Fruit fly (Drosophila melanogaster): Measurements from ENCODE around the gene MME1.
A peak's percentile ranks its signal among the peaks of the same experiment; 100 is the strongest.

MME1 gene

DNA sequence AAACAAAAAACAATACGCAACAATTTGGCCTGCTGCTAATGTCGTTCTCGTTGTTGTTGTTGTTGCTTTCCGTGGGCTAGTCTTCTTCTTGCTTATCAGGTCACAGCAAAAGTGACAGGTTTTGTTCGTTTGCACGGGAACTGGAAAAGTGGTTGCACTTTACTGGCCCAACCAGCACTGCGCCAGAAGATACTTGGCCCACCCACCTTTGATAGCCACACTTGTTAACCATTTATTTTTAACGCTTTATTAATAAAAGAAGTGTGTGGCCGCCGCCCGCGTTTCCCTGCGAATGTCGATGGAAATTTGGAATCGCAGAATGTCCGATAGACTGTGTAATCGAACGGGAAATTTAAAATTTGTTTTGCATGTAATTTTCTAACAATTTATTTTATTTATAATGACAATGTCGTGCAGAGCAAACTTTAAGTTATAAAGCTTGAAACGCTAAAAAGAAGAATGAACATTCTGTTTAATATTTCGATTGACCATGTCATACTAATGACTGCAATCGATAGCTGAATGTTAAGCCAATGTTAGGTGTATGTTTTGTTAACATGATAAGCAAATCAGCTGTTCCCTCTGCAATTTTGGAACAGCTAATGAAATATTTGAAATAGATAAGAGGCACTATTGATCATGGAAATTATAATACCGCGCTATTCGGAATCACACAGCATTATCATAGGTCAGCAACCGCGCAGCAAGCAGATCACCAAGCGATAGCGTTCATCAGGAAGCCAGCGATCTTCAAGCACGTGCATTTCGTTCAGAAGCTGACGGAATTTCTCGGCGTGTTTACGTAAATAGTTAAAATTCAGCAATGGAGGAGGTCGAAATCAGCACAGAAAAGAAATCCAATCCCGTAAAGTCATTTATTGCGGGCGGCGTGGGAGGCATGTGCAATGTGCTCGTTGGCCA lies at the start of gene MME1, which contains the start of gene CG31908:
MME1 (plus strand) TSS at position 539 of the 921 bp plus-strand sequence.
CG31908 (minus strand) TSS at position 402 of the 921 bp plus-strand sequence.
- peak; percentile 35 for TF ChIP-seq Pif1A (GFP tag; optimal IDR thresholded peaks at IDR 0.05)
- TF ChIP-seq CG4496 (GFP tag; IDR thresholded peaks at IDR 0.05), result peak; percentile 42; the same call in 1 of the 3 replicates
- TF ChIP-seq gl (tag; optimal IDR thresholded peaks at IDR 0.05), result no peak
- peak; percentile 2 for TF ChIP-seq CG9948 (tag; optimal IDR thresholded peaks at IDR 0.05)
- peak; percentile 2 for TF ChIP-seq EcR (GFP tag; optimal IDR thresholded peaks at IDR 0.05)

DNA sequence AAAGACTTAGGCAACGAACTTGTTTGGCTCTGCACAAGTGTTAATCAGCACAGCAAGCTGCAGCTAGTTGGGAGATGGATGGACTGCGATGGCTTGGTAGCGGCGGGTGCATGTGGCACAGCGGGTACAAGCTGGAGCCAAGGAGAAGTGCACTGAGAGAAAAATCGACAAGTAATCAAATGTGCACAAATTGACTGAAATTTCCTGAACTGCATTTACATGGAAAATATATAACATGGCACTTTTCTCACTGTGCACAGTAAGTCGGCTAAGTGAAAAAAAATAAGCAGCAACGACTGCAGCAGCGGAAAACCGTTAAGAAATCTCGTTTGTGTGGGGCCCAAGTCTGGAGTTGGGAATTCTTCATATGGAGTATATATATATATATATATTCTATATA lies 36.2 kb upstream of the MME1 start:
- TF ChIP-seq CG9948 (tag; optimal IDR thresholded peaks at IDR 0.05) (peak; percentile 38), CG10348 (GFP tag; IDR thresholded peaks at IDR 0.05) (0 out of 2 replicates have a peak, but pooled peaks have one; percentile 35), CG15710 (tag; optimal IDR thresholded peaks at IDR 0.05) (peak; percentile 61), CG8159 (tag; optimal IDR thresholded peaks at IDR 0.05) (peak; percentile 67), CG32121 (GFP tag; IDR thresholded peaks at IDR 0.05) (peak; percentile 83), Ets98B (GFP tag; IDR thresholded peaks at IDR 0.05) (peak; percentile 88), D1 (tag; optimal IDR thresholded peaks at IDR 0.05) (no peak), Pif1A (GFP tag; optimal IDR thresholded peaks at IDR 0.05) (peak; percentile 58), rn (GFP tag; IDR thresholded peaks at IDR 0.05) (0 out of 2 replicates have a peak, but pooled peaks have one; percentile 47), CG12605 (GFP tag; IDR thresholded peaks at IDR 0.05) (peak; percentile 77), CG14655 (GFP tag; optimal IDR thresholded peaks at IDR 0.05) (peak; percentile 76), CG17806 (tag; optimal IDR thresholded peaks at IDR 0.05) (peak; percentile 56), CG8301 (tag; optimal IDR thresholded peaks at IDR 0.05) (peak; percentile 75), Snoo (tag; optimal IDR thresholded peaks at IDR 0.05) (peak; percentile 33), gl (tag; optimal IDR thresholded peaks at IDR 0.05) (peak; percentile 23), fd96Ca (GFP tag; IDR thresholded peaks at IDR 0.05) (peak; percentile 87), CG13204 (GFP tag; optimal IDR thresholded peaks at IDR 0.05) (no peak), CG4496 (GFP tag; IDR thresholded peaks at IDR 0.05) (peak; percentile 87), CG34367 (tag; optimal IDR thresholded peaks at IDR 0.05) (peak; percentile 65), Pif1B (GFP tag; optimal IDR thresholded peaks at IDR 0.05) (peak; percentile 49), EcR (GFP tag; optimal IDR thresholded peaks at IDR 0.05) (peak; percentile 41)

DNA sequence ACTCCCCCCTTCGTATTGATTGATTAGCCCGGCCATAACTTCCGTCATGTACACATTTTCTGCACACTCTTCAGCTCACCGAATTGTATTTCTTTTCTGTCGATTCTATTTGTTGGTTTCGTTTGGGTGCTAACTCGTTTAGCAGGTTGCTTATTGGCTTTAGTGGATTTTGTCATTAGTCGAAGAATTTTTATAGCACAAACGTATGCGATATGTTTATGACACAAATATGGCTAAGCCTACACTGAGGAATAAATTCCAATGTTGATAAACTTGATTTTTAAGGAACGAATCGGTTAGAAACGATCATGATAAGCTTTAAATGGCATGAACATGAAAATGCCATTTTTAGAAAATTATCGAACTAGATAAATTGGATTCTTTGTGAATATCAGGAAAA lies 28.6 kb upstream of the MME1 start:
- TF ChIP-seq CG10348 (GFP tag; IDR thresholded peaks at IDR 0.05) (no peak), CG15710 (tag; optimal IDR thresholded peaks at IDR 0.05) (no peak), CG13204 (GFP tag; optimal IDR thresholded peaks at IDR 0.05) (no peak), EcR (GFP tag; optimal IDR thresholded peaks at IDR 0.05) (no peak), D1 (tag; optimal IDR thresholded peaks at IDR 0.05) (no peak), fd96Ca (GFP tag; IDR thresholded peaks at IDR 0.05) (no peak), Pif1B (GFP tag; optimal IDR thresholded peaks at IDR 0.05) (no peak), Snoo (tag; optimal IDR thresholded peaks at IDR 0.05) (no peak), Ets98B (GFP tag; IDR thresholded peaks at IDR 0.05) (no peak), CG9948 (tag; optimal IDR thresholded peaks at IDR 0.05) (no peak), rn (GFP tag; IDR thresholded peaks at IDR 0.05) (no peak), CG32121 (GFP tag; IDR thresholded peaks at IDR 0.05) (no peak), gl (tag; optimal IDR thresholded peaks at IDR 0.05) (no peak), CG14655 (GFP tag; optimal IDR thresholded peaks at IDR 0.05) (no peak), CG34367 (tag; optimal IDR thresholded peaks at IDR 0.05) (no peak), CG4496 (GFP tag; IDR thresholded peaks at IDR 0.05) (no peak)

DNA sequence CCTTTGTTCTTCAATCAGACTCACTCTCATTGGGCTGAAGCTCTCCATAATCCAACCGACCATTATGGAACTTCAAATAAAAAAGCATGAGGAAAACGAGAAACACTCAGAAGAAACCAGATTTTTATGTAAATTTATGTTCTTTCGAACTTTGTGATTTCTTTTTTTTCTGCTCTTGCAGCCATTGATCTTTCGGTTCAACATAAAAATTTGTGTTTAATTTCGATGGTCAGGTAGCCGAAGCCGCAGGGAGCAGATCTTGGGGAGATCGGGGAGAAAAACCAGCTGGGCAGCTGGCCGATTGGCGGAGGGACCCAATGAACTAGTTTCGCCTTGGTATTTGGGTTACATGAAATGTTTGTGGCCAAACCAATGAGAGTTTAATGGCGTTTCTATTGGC lies 23.0 kb upstream of the MME1 start:
- TF ChIP-seq EcR (GFP tag; optimal IDR thresholded peaks at IDR 0.05), result peak; percentile 50
- TF ChIP-seq rn (GFP tag; IDR thresholded peaks at IDR 0.05), result no peak
- no peak for TF ChIP-seq CG4496 (GFP tag; IDR thresholded peaks at IDR 0.05)

DNA sequence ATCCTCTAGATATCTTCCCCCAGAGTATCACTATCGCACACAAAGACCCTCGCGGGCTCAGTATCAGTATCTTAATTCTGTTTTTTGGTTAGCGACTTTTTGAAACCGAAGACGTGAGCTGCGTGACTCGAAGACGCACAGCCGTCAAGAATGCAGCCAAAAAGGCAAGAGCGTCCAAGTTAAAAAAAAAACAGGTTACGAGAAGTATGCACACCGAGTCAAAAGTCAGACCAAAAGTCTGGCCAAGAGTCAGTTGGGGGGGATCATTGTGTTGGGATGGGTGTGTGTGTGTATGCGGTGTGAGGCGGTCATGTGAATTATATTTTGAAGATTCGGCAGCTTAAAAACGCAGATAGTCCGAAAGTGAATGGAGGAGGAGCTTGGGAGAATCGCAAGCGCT lies 21.8 kb upstream of the MME1 start:
- TF ChIP-seq EcR (GFP tag; optimal IDR thresholded peaks at IDR 0.05) (peak; percentile 20), rn (GFP tag; IDR thresholded peaks at IDR 0.05) (no peak), Pif1B (GFP tag; optimal IDR thresholded peaks at IDR 0.05) (no peak), fd96Ca (GFP tag; IDR thresholded peaks at IDR 0.05) (no peak), CG9948 (tag; optimal IDR thresholded peaks at IDR 0.05) (no peak), CG15710 (tag; optimal IDR thresholded peaks at IDR 0.05) (no peak)

DNA sequence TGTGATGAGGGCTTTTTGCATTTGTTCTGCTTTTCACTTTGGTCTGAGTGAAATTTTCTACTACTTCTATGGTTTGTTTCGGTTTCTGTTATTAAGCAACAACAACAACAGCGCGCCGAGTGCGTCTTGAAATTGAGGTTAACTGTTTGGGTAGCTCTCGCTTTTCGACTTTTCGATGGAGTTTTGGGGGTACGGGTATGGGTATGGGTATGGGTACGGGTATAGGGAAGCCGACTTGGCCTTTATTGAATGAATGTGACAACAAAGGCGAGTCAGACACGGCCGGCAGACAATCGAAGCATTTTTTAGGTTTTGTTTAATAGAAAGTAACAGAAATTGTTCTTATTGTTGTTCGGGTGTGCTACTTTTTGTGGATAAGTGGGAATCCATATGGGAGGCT lies 19.8 kb upstream of the MME1 start:
- no peak for TF ChIP-seq EcR (GFP tag; optimal IDR thresholded peaks at IDR 0.05)
- TF ChIP-seq Ets98B (GFP tag; IDR thresholded peaks at IDR 0.05), result no peak
- TF ChIP-seq D1 (tag; optimal IDR thresholded peaks at IDR 0.05), result no peak
- TF ChIP-seq CG34367 (tag; optimal IDR thresholded peaks at IDR 0.05), result no peak
- no peak for TF ChIP-seq CG17806 (tag; optimal IDR thresholded peaks at IDR 0.05)
- TF ChIP-seq CG9948 (tag; optimal IDR thresholded peaks at IDR 0.05), result no peak
- TF ChIP-seq CG4496 (GFP tag; IDR thresholded peaks at IDR 0.05), result no peak
- TF ChIP-seq Pif1A (GFP tag; optimal IDR thresholded peaks at IDR 0.05), result no peak
- no peak for TF ChIP-seq CG12605 (GFP tag; IDR thresholded peaks at IDR 0.05)
- TF ChIP-seq CG15710 (tag; optimal IDR thresholded peaks at IDR 0.05), result no peak
- TF ChIP-seq Snoo (tag; optimal IDR thresholded peaks at IDR 0.05), result no peak
- no peak for TF ChIP-seq rn (GFP tag; IDR thresholded peaks at IDR 0.05)

All from whole organism, pupa.